Fruit fly (Drosophila melanogaster) whole organism: Measurements from ENCODE around the gene CG11317.

Experiments
- pan ChIP-seq: fragments of >200 bp; optimal IDR thresholded peaks from 2 replicates; lab custom pipeline; 2017
- usp ChIP-seq: fragments of >200 bp; optimal IDR thresholded peaks from 2 replicates; lab custom pipeline; 2017; ENCODE audit warnings: missing biosample characterization, missing genetic modification characterization, mixed read lengths

dm6 chr3R:31130566-31130965, 33.4 kb upstream of the CG11317 start, which contains the start of gene Ktch:
- TF ChIP-seq usp (GFP tag; lab: Kevin White, UChicago) (no peak), pan (lab: Kevin White, UChicago) (no peak)
